Worm (Caenorhabditis elegans) whole organism, L1 larva: ENCODE measurements around the gene nhr-46.
A peak's percentile ranks its signal among the peaks of the same experiment; 100 is the strongest.

Experiments
- C16A3.4 ChIP-seq: fragments of 150-350 bp; optimal IDR thresholded peaks from 2 replicates; lab custom pipeline; 2014; ENCODE audit warnings: missing biosample characterization, missing genetic modification characterization
- C34B4.2 ChIP-seq: sonication (generic microtip); optimal IDR thresholded peaks from 2 replicates; lab custom pipeline; 2017; ENCODE audit warnings: mild to moderate bottlenecking, missing genetic modification characterization, missing compliant biosample characterization
- Y116A8C.19 ChIP-seq: sonication (generic microtip); optimal IDR thresholded peaks from 2 replicates; lab custom pipeline; 2016; ENCODE audit warnings: missing compliant biosample characterization, missing genetic modification characterization, borderline replicate concordance
- aha-1 ChIP-seq: fragments of 150-350 bp; optimal IDR thresholded peaks from 2 replicates; lab custom pipeline; 2014; ENCODE audit warnings: missing biosample characterization, missing genetic modification characterization
- ama-1 ChIP-seq: fragments of 150-350 bp; optimal IDR thresholded peaks from 2 replicates; lab custom pipeline; 2014
- ceh-8 ChIP-seq: fragments of 200-800 bp; sonication (Bioruptor generic); optimal IDR thresholded peaks from 2 replicates; lab custom pipeline; 2018; ENCODE audit warnings: mild to moderate bottlenecking, missing genetic modification characterization, moderate library complexity, missing compliant biosample characterization
- ceh-90 ChIP-seq: sonication (generic microtip); optimal IDR thresholded peaks from 2 replicates; lab custom pipeline; 2016; ENCODE audit warnings: missing genetic modification characterization, missing compliant biosample characterization
- efl-3 ChIP-seq: fragments of 200-800 bp; sonication (Bioruptor generic); optimal IDR thresholded peaks from 2 replicates; lab custom pipeline; 2018; ENCODE audit warnings: mild to moderate bottlenecking, missing genetic modification characterization, missing compliant biosample characterization
- egl-13 ChIP-seq: sonication (generic microtip); optimal IDR thresholded peaks from 2 replicates; lab custom pipeline; 2016; ENCODE audit warnings: missing genotype, missing genetic modification reagents, missing genetic modification characterization, missing compliant biosample characterization
- elt-2 ChIP-seq: sonication (generic microtip); optimal IDR thresholded peaks from 2 replicates; lab custom pipeline; 2016; ENCODE audit warnings: missing genetic modification characterization, mild to moderate bottlenecking, inconsistent platforms, missing compliant biosample characterization, missing genetic modification reagents
- fkh-10 ChIP-seq: sonication (generic microtip); optimal IDR thresholded peaks from 2 replicates; lab custom pipeline; 2017; ENCODE audit warnings: missing biosample characterization, missing genetic modification reagents, missing genetic modification characterization
- fkh-4 ChIP-seq: sonication (generic microtip); optimal IDR thresholded peaks from 2 replicates; lab custom pipeline; 2016; ENCODE audit warnings: missing compliant biosample characterization, missing genetic modification characterization, borderline replicate concordance
- fkh-8 ChIP-seq: sonication (generic microtip); optimal IDR thresholded peaks from 2 replicates; lab custom pipeline; 2016; ENCODE audit warnings: mild to moderate bottlenecking, missing genetic modification characterization, missing compliant biosample characterization
- fos-1 ChIP-seq: fragments of 150-350 bp; optimal IDR thresholded peaks from 2 replicates; lab custom pipeline; 2014; ENCODE audit warnings: missing biosample characterization, missing genetic modification characterization
- hlh-17 ChIP-seq: fragments of 200-800 bp; sonication (Bioruptor generic); optimal IDR thresholded peaks from 2 replicates; lab custom pipeline; 2018; ENCODE audit warnings: missing genetic modification characterization, mild to moderate bottlenecking, missing compliant biosample characterization, moderate library complexity, borderline replicate concordance
- hlh-4 ChIP-seq: sonication (generic microtip); optimal IDR thresholded peaks from 2 replicates; lab custom pipeline; 2016; ENCODE audit warnings: mild to moderate bottlenecking, missing genetic modification characterization, missing compliant biosample characterization
- hpl-2 ChIP-seq: fragments of 150-350 bp; optimal IDR thresholded peaks from 2 replicates; lab custom pipeline; 2014; ENCODE audit warnings: missing biosample characterization, missing genetic modification reagents, missing genetic modification characterization
- irx-1 ChIP-seq: sonication (generic microtip); optimal IDR thresholded peaks from 2 replicates; lab custom pipeline; 2016; ENCODE audit warnings: missing genetic modification characterization, missing compliant biosample characterization
- jun-1 ChIP-seq: fragments of 150-350 bp; optimal IDR thresholded peaks from 2 replicates; lab custom pipeline; 2014; ENCODE audit warnings: missing biosample characterization, missing genetic modification reagents, missing genetic modification characterization
- lin-13 ChIP-seq: fragments of 150-350 bp; optimal IDR thresholded peaks from 2 replicates; lab custom pipeline; 2014; ENCODE audit warnings: missing biosample characterization, missing genetic modification reagents, missing genetic modification characterization
- lin-15B ChIP-seq: fragments of 150-350 bp; sonication (generic microtip); optimal IDR thresholded peaks from 3 replicates; lab custom pipeline; 2014; ENCODE audit warnings: missing biosample characterization, missing genetic modification characterization
- lin-35 ChIP-seq, 2 experiments: fragments of 150-350 bp; optimal IDR thresholded peaks; 2 replicates each; lab custom pipeline; 2014; ENCODE audit warnings: missing biosample characterization in 2 of 2, missing genetic modification characterization in 2 of 2, missing genetic modification reagents in 2 of 2
- lir-3 ChIP-seq: sonication (generic microtip); optimal IDR thresholded peaks from 2 replicates; lab custom pipeline; 2016; ENCODE audit warnings: mild to moderate bottlenecking, missing genetic modification characterization, moderate library complexity, missing compliant biosample characterization; ENCODE audit not compliant: poor library complexity
- lsy-2 ChIP-seq, 2 experiments: fragments of 150-350 bp; optimal IDR thresholded peaks; 2 replicates each; lab custom pipeline; 2014; ENCODE audit warnings: missing biosample characterization in 2 of 2, missing genetic modification characterization in 2 of 2
- mdl-1 ChIP-seq, 2 experiments: fragments of 150-350 bp; optimal IDR thresholded peaks; 2 replicates each; lab custom pipeline; 2014 to 2017; ENCODE audit warnings: missing biosample characterization in 2 of 2, missing genetic modification characterization in 2 of 2, inconsistent platforms in 1 of 2
- mep-1 ChIP-seq: fragments of 150-350 bp; optimal IDR thresholded peaks from 2 replicates; lab custom pipeline; 2014; ENCODE audit warnings: missing biosample characterization, missing genetic modification characterization
- nhr-12 ChIP-seq: sonication (generic microtip); optimal IDR thresholded peaks from 2 replicates; lab custom pipeline; 2017; ENCODE audit warnings: missing biosample characterization, missing genetic modification characterization
- nhr-20 ChIP-seq: sonication (generic microtip); optimal IDR thresholded peaks from 2 replicates; lab custom pipeline; 2016; ENCODE audit warnings: mild to moderate bottlenecking, missing genetic modification characterization, missing compliant biosample characterization
- nhr-237 ChIP-seq: fragments of 150-350 bp; optimal IDR thresholded peaks from 2 replicates; lab custom pipeline; 2014; ENCODE audit warnings: missing biosample characterization, missing genetic modification characterization
- nhr-47 ChIP-seq: sonication (generic microtip); optimal IDR thresholded peaks from 2 replicates; lab custom pipeline; 2016; ENCODE audit warnings: mild to moderate bottlenecking, missing genetic modification characterization, moderate library complexity, missing compliant biosample characterization
- nhr-71 ChIP-seq: sonication (generic microtip); optimal IDR thresholded peaks from 2 replicates; lab custom pipeline; 2016; ENCODE audit warnings: mild to moderate bottlenecking, missing genetic modification characterization, moderate library complexity, missing compliant biosample characterization
- nhr-77 ChIP-seq: fragments of 150-350 bp; optimal IDR thresholded peaks from 2 replicates; lab custom pipeline; 2014; ENCODE audit warnings: missing biosample characterization, missing genetic modification characterization
- nhr-84 ChIP-seq: sonication (generic microtip); optimal IDR thresholded peaks from 2 replicates; lab custom pipeline; 2017; ENCODE audit warnings: missing biosample characterization, missing genetic modification characterization
- nhr-85 ChIP-seq: sonication (generic microtip); peaks from one replicate; lab custom pipeline; 2016; ENCODE audit warnings: missing genetic modification characterization, inconsistent platforms, missing compliant biosample characterization
- nhr-90 ChIP-seq: sonication (generic microtip); optimal IDR thresholded peaks from 2 replicates; lab custom pipeline; 2016; ENCODE audit warnings: mild to moderate bottlenecking, missing genetic modification characterization, missing compliant biosample characterization; ENCODE audit not compliant: poor library complexity
- pax-3 ChIP-seq: fragments of 200-800 bp; sonication (Bioruptor generic); optimal IDR thresholded peaks from 2 replicates; lab custom pipeline; 2018; ENCODE audit warnings: mild to moderate bottlenecking, missing genetic modification characterization, moderate library complexity, missing compliant biosample characterization
- pqm-1 ChIP-seq: sonication (generic microtip); optimal IDR thresholded peaks from 3 replicates; lab custom pipeline; 2017; ENCODE audit warnings: missing biosample characterization, missing genetic modification characterization
- rnt-1 ChIP-seq: sonication (generic microtip); optimal IDR thresholded peaks from 2 replicates; lab custom pipeline; 2016; ENCODE audit warnings: mild to moderate bottlenecking, missing genetic modification characterization, moderate library complexity, missing compliant biosample characterization
- snpc-4 ChIP-seq: fragments of 150-350 bp; optimal IDR thresholded peaks from 2 replicates; lab custom pipeline; 2014; ENCODE audit warnings: missing biosample characterization, missing genetic modification characterization
- snu-23 ChIP-seq: sonication (generic microtip); optimal IDR thresholded peaks from 2 replicates; lab custom pipeline; 2016; ENCODE audit warnings: missing genetic modification characterization, missing compliant biosample characterization
- sptf-1 ChIP-seq: fragments of 150-350 bp; optimal IDR thresholded peaks from 2 replicates; lab custom pipeline; 2014; ENCODE audit warnings: missing biosample characterization, missing genetic modification characterization
- swsn-7 ChIP-seq: sonication (generic microtip); optimal IDR thresholded peaks from 2 replicates; lab custom pipeline; 2016; ENCODE audit warnings: missing genetic modification characterization, missing compliant biosample characterization
- tbx-2 ChIP-seq: sonication (generic microtip); optimal IDR thresholded peaks from 2 replicates; lab custom pipeline; 2016; ENCODE audit warnings: missing genetic modification characterization, missing compliant biosample characterization
- unc-130 ChIP-seq: fragments of 150-350 bp; optimal IDR thresholded peaks from 2 replicates; lab custom pipeline; 2017; ENCODE audit warnings: missing biosample characterization, missing genetic modification characterization, inconsistent platforms
- unc-30 ChIP-seq: sonication (generic microtip); optimal IDR thresholded peaks from 2 replicates; lab custom pipeline; 2017; ENCODE audit warnings: missing biosample characterization, missing genetic modification characterization
- unc-86 ChIP-seq: sonication (generic microtip); optimal IDR thresholded peaks from 2 replicates; lab custom pipeline; 2016; ENCODE audit warnings: missing genetic modification characterization, missing compliant biosample characterization
- unc-98 ChIP-seq: fragments of 200-800 bp; sonication (Bioruptor generic); IDR thresholded peaks from 2 replicates; pipeline ENCODE4 v1.3.6; 2022; ENCODE audit warnings: missing genetic modification characterization, missing compliant biosample characterization
- vab-15 ChIP-seq: sonication (generic microtip); optimal IDR thresholded peaks from 2 replicates; lab custom pipeline; 2017; ENCODE audit warnings: missing genotype, mild to moderate bottlenecking, missing genetic modification characterization, missing compliant biosample characterization

Gene nhr-46

ce11 chrIV:5753253-5753652 is 4.4 kb downstream of the nhr-46 start (continued):
- TF ChIP-seq fkh-8 (no peak), mdl-1 (tag; optimal IDR thresholded peaks at IDR 0.05; lab: Kevin White, UChicago) (peak in 1 of 2 experiments; percentile 49), lin-15B (tag; lab: Kevin White, UChicago) (no peak), tbx-2 (tag; lab: Kevin White, UChicago) (peak; percentile 70), ceh-90 (tag; lab: Kevin White, UChicago) (no peak), irx-1 (tag; lab: Kevin White, UChicago) (no peak), fkh-4 (tag; lab: Kevin White, UChicago) (no peak)
- TF ChIP-seq, all 84 proteins: peak for 19

- TF ChIP-seq egl-13 (tag; lab: Kevin White, UChicago) (no peak), swsn-7 (tag; lab: Kevin White, UChicago) (no peak), nhr-85 (peak; percentile 51), lir-3 (tag; lab: Kevin White, UChicago) (no peak), unc-30 (tag; lab: Kevin White, UChicago) (no peak), fkh-8 (peak; percentile 37), nhr-71 (peak; percentile 28), nhr-77 (no peak), mep-1 (tag; lab: Kevin White, UChicago) (no peak), efl-3 (GFP tag; lab: Kevin White, UChicago) (no peak), mdl-1 (tag; optimal IDR thresholded peaks at IDR 0.05; lab: Kevin White, UChicago) (no peak), pqm-1 (tag; lab: Kevin White, UChicago) (no peak), nhr-20 (no peak)
- TF ChIP-seq, all 84 proteins: peak for 3
Observed at ce11 chrIV:5752704-5753103, 5.0 kb downstream of the nhr-46 start.

- TF ChIP-seq efl-3 (GFP tag; lab: Kevin White, UChicago) (no peak), nhr-20 (no peak), jun-1 (tag; lab: Kevin White, UChicago) (no peak), lin-13 (GFP tag; lab: Kevin White, UChicago) (no peak), unc-98 (no peak), ama-1 (lab: Kevin White, UChicago) (no peak), lsy-2 (tag; optimal IDR thresholded peaks at IDR 0.05; lab: Kevin White, UChicago) (no peak), snpc-4 (tag; lab: Kevin White, UChicago) (no peak), nhr-90 (no peak), unc-86 (tag; lab: Kevin White, UChicago) (no peak)
Observed at ce11 chrIV:5751997-5752396, 5.7 kb downstream of the nhr-46 start.

ce11 chrIV:5749874-5750273 is 7.8 kb downstream of the nhr-46 start:
- no peak for TF ChIP-seq unc-98
- peak; percentile 87 for TF ChIP-seq nhr-20
- TF ChIP-seq fkh-10 (GFP tag; lab: Kevin White, UChicago), result no peak
- TF ChIP-seq hpl-2, result no peak
- no peak for TF ChIP-seq fkh-4 (tag; lab: Kevin White, UChicago)
- no peak for TF ChIP-seq ceh-8 (GFP tag; lab: Kevin White, UChicago)
- no peak for TF ChIP-seq pax-3
- no peak for TF ChIP-seq sptf-1 (tag; lab: Kevin White, UChicago)
- TF ChIP-seq C16A3.4 (tag; lab: Kevin White, UChicago), result no peak
- TF ChIP-seq lin-13 (GFP tag; lab: Kevin White, UChicago), result no peak
- no peak for TF ChIP-seq fos-1 (tag; lab: Kevin White, UChicago)
- TF ChIP-seq unc-130 (tag; lab: Kevin White, UChicago), result no peak
- no peak for TF ChIP-seq nhr-84
- no peak for TF ChIP-seq elt-2
- TF ChIP-seq aha-1, result no peak
- TF ChIP-seq hlh-4 (tag; lab: Kevin White, UChicago), result no peak
- no peak for TF ChIP-seq nhr-237 (tag; lab: Kevin White, UChicago)
- no peak for TF ChIP-seq vab-15
- no peak for TF ChIP-seq C34B4.2 (tag; lab: Kevin White, UChicago)
- TF ChIP-seq nhr-47, result no peak
- peak; percentile 41 for TF ChIP-seq snu-23 (GFP tag; lab: Kevin White, UChicago)
- no peak for TF ChIP-seq rnt-1 (tag; lab: Kevin White, UChicago)
- TF ChIP-seq Y116A8C.19 (tag; lab: Kevin White, UChicago), result no peak
- TF ChIP-seq mdl-1 (tag; optimal IDR thresholded peaks at IDR 0.05; lab: Kevin White, UChicago), result no peak
- peak; percentile 76 for TF ChIP-seq nhr-85
- TF ChIP-seq hlh-17, result no peak
- no peak for TF ChIP-seq nhr-12
- no peak for TF ChIP-seq lin-35 (GFP tag; optimal IDR thresholded peaks at IDR 0.05; lab: Kevin White, UChicago)
